Worm (Caenorhabditis elegans) whole organism, early embryonic: Measurements from ENCODE around the gene K07H8.8.

Experiments used
- B0310.2 ChIP-seq: sonication (generic microtip); optimal IDR thresholded peaks from 2 replicates; lab custom pipeline; 2016; ENCODE audit warnings: mild to moderate bottlenecking, missing genetic modification characterization, missing compliant biosample characterization
- F13C5.2 ChIP-seq: sonication (generic microtip); optimal IDR thresholded peaks from 2 replicates; lab custom pipeline; 2017; ENCODE audit warnings: mild to moderate bottlenecking, missing genetic modification characterization, inconsistent platforms, missing compliant biosample characterization
- aly-1 ChIP-seq: sonication (generic microtip); optimal IDR thresholded peaks from 2 replicates; lab custom pipeline; 2016; ENCODE audit warnings: missing genetic modification characterization, missing compliant biosample characterization
- ama-1 ChIP-seq: fragments of 150-350 bp; optimal IDR thresholded peaks from 2 replicates; lab custom pipeline; 2014
- ceh-13 ChIP-seq: fragments of 200-800 bp; sonication (Bioruptor generic); optimal IDR thresholded peaks from 2 replicates; lab custom pipeline; 2018; ENCODE audit warnings: mild to moderate bottlenecking, missing genetic modification characterization, missing compliant biosample characterization
- ceh-36 ChIP-seq: sonication (generic microtip); optimal IDR thresholded peaks from 2 replicates; lab custom pipeline; 2016; ENCODE audit warnings: missing genetic modification characterization, inconsistent platforms, missing compliant biosample characterization
- ets-7 ChIP-seq: sonication (generic microtip); optimal IDR thresholded peaks from 2 replicates; lab custom pipeline; 2016; ENCODE audit warnings: missing genotype, missing genetic modification characterization, missing compliant biosample characterization
- flt-1 ChIP-seq: fragments of 200-800 bp; sonication (Bioruptor generic); IDR thresholded peaks from 2 replicates; pipeline ENCODE4 v1.3.6; 2022; ENCODE audit warnings: missing genetic modification characterization, missing compliant biosample characterization
- hmbx-1 ChIP-seq: sonication (generic microtip); optimal IDR thresholded peaks from 2 replicates; lab custom pipeline; 2016; ENCODE audit warnings: mild to moderate bottlenecking, missing genetic modification characterization, missing compliant biosample characterization
- hmg-4 ChIP-seq: fragments of 200-800 bp; sonication (Bioruptor generic); optimal IDR thresholded peaks from 2 replicates; lab custom pipeline; 2018; ENCODE audit warnings: mild to moderate bottlenecking, missing genetic modification characterization, missing compliant biosample characterization
- hnd-1 ChIP-seq: sonication (generic microtip); optimal IDR thresholded peaks from 2 replicates; lab custom pipeline; 2016; ENCODE audit warnings: missing genetic modification characterization, missing compliant biosample characterization
- pes-1 ChIP-seq: fragments of 200-800 bp; sonication (Bioruptor generic); IDR thresholded peaks from 2 replicates; pipeline ENCODE4 v1.3.6; 2022; ENCODE audit warnings: missing genetic modification reagents, missing genetic modification characterization, missing compliant biosample characterization
- scrt-1 ChIP-seq: fragments of 200-800 bp; sonication (Bioruptor generic); IDR thresholded peaks from 2 replicates; pipeline ENCODE4 v1.3.6; 2022; ENCODE audit warnings: missing genetic modification characterization, missing compliant biosample characterization
- sea-1 ChIP-seq: fragments of 200-800 bp; sonication (Bioruptor generic); conservative IDR thresholded peaks from 2 replicates; pipeline ENCODE4 v1.3.6; 2022; ENCODE audit warnings: missing genetic modification characterization, missing compliant biosample characterization
- tbx-11 ChIP-seq: fragments of 200-800 bp; sonication (Bioruptor generic); IDR thresholded peaks from 2 replicates; pipeline ENCODE4 v1.3.6; 2022; ENCODE audit warnings: missing genetic modification characterization, missing compliant biosample characterization
- tbx-37 ChIP-seq: fragments of 200-800 bp; sonication (Bioruptor generic); conservative IDR thresholded peaks from 2 replicates; pipeline ENCODE4 v1.3.6; 2022; ENCODE audit warnings: missing genetic modification reagents, missing genetic modification characterization, missing compliant biosample characterization
- tra-4 ChIP-seq: sonication (generic microtip); optimal IDR thresholded peaks from 2 replicates; lab custom pipeline; 2017; ENCODE audit warnings: missing genetic modification characterization, missing compliant biosample characterization

The K07H8.8 gene

DNA sequence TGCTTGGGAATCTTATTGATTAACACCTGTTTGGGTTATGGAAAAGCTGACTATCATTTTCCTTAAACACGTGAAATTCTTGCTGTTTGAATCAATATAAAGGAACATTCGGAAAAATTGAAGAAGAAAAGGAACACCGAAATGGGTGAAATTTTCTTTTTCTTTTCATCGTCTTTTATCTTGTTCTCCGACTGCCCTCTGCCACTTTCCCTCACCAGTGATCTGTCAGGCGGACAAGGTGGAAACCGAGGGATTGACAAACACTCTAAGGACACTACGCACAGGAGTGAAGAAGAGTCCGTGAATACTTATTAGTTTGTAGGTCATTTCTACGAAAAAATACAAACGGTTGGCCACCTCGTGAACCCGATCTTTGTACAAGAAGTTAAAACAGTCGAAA, 34.9 kb downstream of the K07H8.8 start:
- no peak for TF ChIP-seq B0310.2 (tag; lab: Kevin White, UChicago)
- no peak for TF ChIP-seq hmg-4 (GFP tag; lab: Kevin White, UChicago)
- TF ChIP-seq ceh-36 (tag; lab: Kevin White, UChicago) = no peak
- TF ChIP-seq sea-1 (GFP tag; lab: Robert Waterston, UW) = no peak
- TF ChIP-seq hmbx-1 (tag; lab: Kevin White, UChicago) = no peak
- TF ChIP-seq ets-7 = no peak
- no peak for TF ChIP-seq tbx-11 (GFP tag; lab: Robert Waterston, UW)
- no peak for TF ChIP-seq flt-1
- no peak for TF ChIP-seq tra-4 (tag; lab: Kevin White, UChicago)
- no peak for TF ChIP-seq tbx-37
- no peak for TF ChIP-seq pes-1 (GFP tag; lab: Robert Waterston, UW)

DNA sequence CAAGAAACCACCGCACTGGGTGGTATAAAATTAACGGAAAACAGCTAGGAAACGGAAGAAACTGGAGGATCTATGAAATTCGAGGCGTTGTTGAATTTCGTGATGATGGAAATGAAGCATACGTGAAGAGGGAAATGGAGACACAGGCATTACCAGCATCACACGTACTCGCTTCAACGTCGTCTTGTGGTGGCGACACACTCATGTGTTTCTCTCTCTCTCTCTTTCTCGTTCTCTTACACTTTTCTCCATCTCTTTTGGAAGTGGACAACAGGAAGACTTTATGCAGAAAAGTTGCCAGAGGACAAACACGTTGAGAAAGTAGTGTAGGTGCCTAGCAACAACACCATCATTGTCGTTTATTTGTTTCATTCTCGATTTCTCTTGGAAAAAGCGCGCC, 35.8 kb downstream of the K07H8.8 start:
- TF ChIP-seq hnd-1 = no peak
- no peak for TF ChIP-seq ceh-13 (GFP tag; lab: Kevin White, UChicago)
- TF ChIP-seq ceh-36 (tag; lab: Kevin White, UChicago) = no peak
- no peak for TF ChIP-seq hmg-4 (GFP tag; lab: Kevin White, UChicago)
- no peak for TF ChIP-seq flt-1
- no peak for TF ChIP-seq ets-7
- TF ChIP-seq ama-1 (lab: Kevin White, UChicago) = no peak
- TF ChIP-seq tbx-11 (GFP tag; lab: Robert Waterston, UW) = no peak
- TF ChIP-seq pes-1 (GFP tag; lab: Robert Waterston, UW) = no peak
- no peak for TF ChIP-seq scrt-1 (GFP tag; lab: Robert Waterston, UW)
- TF ChIP-seq B0310.2 (tag; lab: Kevin White, UChicago) = no peak
- no peak for TF ChIP-seq tra-4 (tag; lab: Kevin White, UChicago)
- TF ChIP-seq aly-1 (tag; lab: Kevin White, UChicago) = no peak
- no peak for TF ChIP-seq sea-1 (GFP tag; lab: Robert Waterston, UW)
- TF ChIP-seq tbx-37 = no peak

DNA sequence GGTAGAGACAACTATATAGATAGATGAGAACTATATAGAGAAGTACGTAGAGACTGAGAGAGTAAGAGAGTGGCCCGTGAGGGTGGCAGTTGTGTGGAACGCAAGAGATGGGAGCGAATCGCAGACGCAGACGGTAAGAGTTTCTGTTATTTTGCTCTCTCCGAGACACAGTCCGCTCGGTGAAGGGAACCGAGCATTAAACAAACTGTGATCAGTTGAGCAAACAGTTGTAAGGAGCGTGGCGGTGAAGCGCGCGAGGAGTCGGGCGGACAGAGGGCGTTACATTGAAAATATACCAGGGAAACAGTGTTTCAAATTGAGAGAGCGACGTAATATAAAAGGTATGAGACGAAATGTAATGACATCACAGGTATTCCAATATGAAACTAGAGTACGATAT, 38.7 kb downstream of the K07H8.8 start:
- TF ChIP-seq tbx-37 (no peak), pes-1 (GFP tag; lab: Robert Waterston, UW) (no peak), hmbx-1 (tag; lab: Kevin White, UChicago) (no peak), tbx-11 (GFP tag; lab: Robert Waterston, UW) (no peak), tra-4 (tag; lab: Kevin White, UChicago) (no peak), ceh-36 (tag; lab: Kevin White, UChicago) (no peak), flt-1 (no peak), hnd-1 (no peak), B0310.2 (tag; lab: Kevin White, UChicago) (peak; percentile 25), ets-7 (no peak), ama-1 (lab: Kevin White, UChicago) (no peak), scrt-1 (GFP tag; lab: Robert Waterston, UW) (no peak), F13C5.2 (peak; percentile 1)

DNA sequence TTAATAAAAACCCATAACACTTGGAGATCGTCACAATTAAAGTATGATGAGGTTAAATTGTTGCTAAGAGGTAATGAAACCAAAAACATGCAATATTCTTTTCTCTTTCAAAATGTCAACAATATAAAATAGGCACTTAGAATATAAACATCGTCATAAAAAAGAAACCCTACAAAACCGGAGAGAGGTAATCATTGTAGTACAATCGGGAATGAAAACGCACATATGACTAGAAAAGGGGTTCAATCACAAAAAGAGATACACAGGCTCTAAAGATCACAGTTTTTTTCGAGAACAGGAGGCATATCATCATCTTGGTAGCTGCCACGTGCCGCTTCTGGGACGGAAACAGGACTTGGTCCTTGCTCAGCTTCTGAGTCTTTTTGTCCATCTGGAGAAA, 41.7 kb downstream of the K07H8.8 start:
- TF ChIP-seq ama-1 (lab: Kevin White, UChicago) (no peak), pes-1 (GFP tag; lab: Robert Waterston, UW) (no peak), tbx-37 (no peak), hmbx-1 (tag; lab: Kevin White, UChicago) (no peak), ceh-36 (tag; lab: Kevin White, UChicago) (no peak), tra-4 (tag; lab: Kevin White, UChicago) (no peak), hmg-4 (GFP tag; lab: Kevin White, UChicago) (no peak), sea-1 (GFP tag; lab: Robert Waterston, UW) (no peak), flt-1 (no peak), B0310.2 (tag; lab: Kevin White, UChicago) (no peak), ets-7 (no peak), ceh-13 (GFP tag; lab: Kevin White, UChicago) (no peak)

DNA sequence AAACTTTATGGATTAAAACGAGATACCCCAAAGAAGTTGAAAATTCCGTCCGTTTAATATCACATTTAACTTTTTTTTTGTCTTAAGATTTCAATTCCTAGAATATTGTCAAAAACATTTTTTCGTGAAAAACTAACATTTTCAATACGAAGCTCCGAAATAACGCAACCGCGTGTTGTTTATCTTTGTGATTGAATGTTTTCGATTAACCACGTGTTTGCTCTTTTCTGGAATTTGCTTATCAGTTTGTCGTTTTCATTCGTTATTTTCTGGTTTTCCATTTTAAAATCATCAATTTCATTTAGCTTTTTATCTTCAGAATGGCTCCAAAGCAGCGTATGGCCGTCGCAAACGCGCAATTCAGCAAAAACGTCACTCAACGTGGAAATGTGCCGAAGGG, 42.9 kb downstream of the K07H8.8 start, which contains the start of gene serp-1.2:
Gene serp-1.2, plus strand, starts transcription at position 318 of the 400 bp plus-strand sequence.
- TF ChIP-seq tra-4 (tag; lab: Kevin White, UChicago) = no peak
- TF ChIP-seq F13C5.2 = no peak
- TF ChIP-seq ama-1 (lab: Kevin White, UChicago) = no peak
- TF ChIP-seq ets-7 = no peak
- no peak for TF ChIP-seq ceh-13 (GFP tag; lab: Kevin White, UChicago)
- no peak for TF ChIP-seq hmg-4 (GFP tag; lab: Kevin White, UChicago)
- TF ChIP-seq hnd-1 = no peak
- TF ChIP-seq aly-1 (tag; lab: Kevin White, UChicago) = no peak
- TF ChIP-seq hmbx-1 (tag; lab: Kevin White, UChicago) = no peak
- TF ChIP-seq flt-1 = no peak
- TF ChIP-seq tbx-37 = no peak
- TF ChIP-seq B0310.2 (tag; lab: Kevin White, UChicago) = no peak

DNA sequence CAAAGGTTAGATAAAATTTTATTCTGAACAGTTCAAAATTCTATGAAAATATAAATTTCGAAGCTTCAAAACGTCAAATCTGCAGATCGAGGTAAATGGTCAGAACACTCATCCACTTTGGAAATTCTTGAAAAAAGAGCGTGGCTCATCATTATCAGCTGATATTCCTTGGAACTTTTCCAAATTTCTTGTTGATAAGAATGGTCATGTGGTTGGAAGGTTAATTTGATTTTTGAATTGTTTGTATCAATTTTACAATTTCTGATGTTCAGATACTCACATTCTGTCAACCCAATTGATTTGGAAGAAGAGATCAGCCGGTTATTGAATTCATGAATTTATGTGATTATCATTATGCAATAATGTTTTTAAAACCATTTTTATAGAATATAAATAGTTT, 45.2 kb downstream of the K07H8.8 start:
- TF ChIP-seq tra-4 (tag; lab: Kevin White, UChicago) (no peak), F13C5.2 (no peak), scrt-1 (GFP tag; lab: Robert Waterston, UW) (no peak), sea-1 (GFP tag; lab: Robert Waterston, UW) (no peak), ceh-36 (tag; lab: Kevin White, UChicago) (no peak), ets-7 (no peak), hmbx-1 (tag; lab: Kevin White, UChicago) (no peak), aly-1 (tag; lab: Kevin White, UChicago) (no peak), tbx-11 (GFP tag; lab: Robert Waterston, UW) (no peak), ceh-13 (GFP tag; lab: Kevin White, UChicago) (no peak), B0310.2 (tag; lab: Kevin White, UChicago) (no peak), pes-1 (GFP tag; lab: Robert Waterston, UW) (no peak), hmg-4 (GFP tag; lab: Kevin White, UChicago) (no peak), hnd-1 (no peak), flt-1 (no peak), ama-1 (lab: Kevin White, UChicago) (no peak), tbx-37 (no peak)

DNA sequence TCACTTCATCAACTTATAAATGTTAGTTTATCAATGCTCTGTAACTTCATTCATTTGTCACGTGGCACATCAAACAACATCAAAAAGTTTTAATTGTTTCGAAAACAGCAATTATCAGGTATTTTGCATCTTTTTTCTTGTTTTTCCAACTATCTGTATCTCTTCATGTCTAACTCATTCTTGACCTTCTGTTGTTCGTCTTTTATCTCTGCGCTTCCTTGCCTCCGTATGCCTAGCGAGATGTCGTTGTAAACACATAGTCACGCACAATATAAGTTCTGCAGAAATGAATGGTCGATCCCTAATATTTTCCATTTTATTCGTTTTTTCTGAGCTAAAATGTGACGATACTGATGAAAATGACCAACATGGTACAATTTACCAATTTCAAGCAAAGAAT, 46.3 kb downstream of the K07H8.8 start, which contains the start of gene gpx-6:
Gene gpx-6, plus strand, starts transcription at position 257 of the 400 bp plus-strand sequence.
- TF ChIP-seq sea-1 (GFP tag; lab: Robert Waterston, UW) (no peak), ceh-36 (tag; lab: Kevin White, UChicago) (no peak), flt-1 (no peak), hnd-1 (no peak), tra-4 (tag; lab: Kevin White, UChicago) (no peak), ceh-13 (GFP tag; lab: Kevin White, UChicago) (no peak), aly-1 (tag; lab: Kevin White, UChicago) (no peak), hmbx-1 (tag; lab: Kevin White, UChicago) (no peak), scrt-1 (GFP tag; lab: Robert Waterston, UW) (no peak), B0310.2 (tag; lab: Kevin White, UChicago) (no peak), ama-1 (lab: Kevin White, UChicago) (no peak), pes-1 (GFP tag; lab: Robert Waterston, UW) (no peak), tbx-37 (no peak)
